Worm (Caenorhabditis elegans): ENCODE measurements around the gene C09G1.2.

DNA sequence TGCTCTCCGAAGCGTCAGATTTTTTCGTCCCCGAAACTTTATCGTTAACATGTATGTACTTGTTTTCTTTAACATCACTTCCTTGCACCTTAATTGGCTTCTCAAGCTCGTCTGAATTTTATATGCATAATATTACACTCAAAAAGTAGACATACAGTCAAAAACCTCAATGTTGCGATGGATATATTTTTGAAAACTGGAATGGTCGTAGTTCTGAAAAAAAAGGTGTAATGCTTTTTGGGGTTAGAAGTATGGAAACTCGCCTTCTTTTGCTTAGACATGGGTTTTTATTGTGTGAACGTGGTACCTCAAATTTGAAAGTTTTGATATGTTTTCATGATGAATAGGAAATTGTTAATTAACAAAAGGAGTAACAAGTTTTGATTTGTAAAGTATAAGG is at the start of gene C09G1.2:
- no peak for TF ChIP-seq aly-1 (tag; optimal IDR thresholded peaks at IDR 0.05)
- no peak for TF ChIP-seq scrt-1 (GFP tag; IDR thresholded peaks at IDR 0.05)
- no peak for TF ChIP-seq F13C5.2 (tag; optimal IDR thresholded peaks at IDR 0.05)
- no peak for TF ChIP-seq ets-7 (tag; optimal IDR thresholded peaks at IDR 0.05)
- TF ChIP-seq ama-1 (optimal IDR thresholded peaks at IDR 0.05), result no peak
- TF ChIP-seq B0310.2 (tag; optimal IDR thresholded peaks at IDR 0.05), result no peak
- TF ChIP-seq ceh-36 (tag; optimal IDR thresholded peaks at IDR 0.05), result no peak
- TF ChIP-seq ceh-13 (GFP tag; optimal IDR thresholded peaks at IDR 0.05), result no peak
- no peak for TF ChIP-seq tbx-37 (GFP tag; conservative IDR thresholded peaks at IDR 0.05)
